Fruit fly (Drosophila melanogaster) whole organism, adult: Measurements from ENCODE around the gene CG14205.
A peak's percentile ranks its signal among the peaks of the same experiment; 100 is the strongest.

Experiments used
- CG11617 ChIP-seq: fragments of 200-800 bp; sonication (Bioruptor generic); optimal IDR thresholded peaks from 2 replicates; lab custom pipeline; 2017; ENCODE audit warnings: mild to moderate bottlenecking, missing biosample characterization, missing genetic modification reagents, missing genetic modification characterization
- CG12768 ChIP-seq: fragments of 200-800 bp; sonication (Bioruptor generic); optimal IDR thresholded peaks from 2 replicates; lab custom pipeline; 2017; ENCODE audit warnings: missing biosample characterization, missing genetic modification characterization, mild to moderate bottlenecking, moderate library complexity, missing genetic modification reagents
- CG14711 ChIP-seq: fragments of 200-800 bp; sonication (Bioruptor generic); optimal IDR thresholded peaks from 2 replicates; lab custom pipeline; 2018; ENCODE audit warnings: missing biosample characterization, mild to moderate bottlenecking, missing genetic modification characterization, moderate library complexity
- CG1620 ChIP-seq: fragments of 200-800 bp; sonication (Bioruptor generic); optimal IDR thresholded peaks from 2 replicates; lab custom pipeline; 2016; ENCODE audit warnings: missing biosample characterization, missing genetic modification characterization
- CG33017 ChIP-seq: fragments of 200-800 bp; sonication (Bioruptor generic); optimal IDR thresholded peaks from 2 replicates; lab custom pipeline; 2018; ENCODE audit warnings: missing biosample characterization, mild to moderate bottlenecking, missing genetic modification characterization, moderate library complexity
- CG5204 ChIP-seq: fragments of 200-800 bp; sonication (Bioruptor generic); optimal IDR thresholded peaks from 2 replicates; lab custom pipeline; 2016; ENCODE audit warnings: missing biosample characterization, missing genetic modification characterization
- CG7045 ChIP-seq: fragments of 200-800 bp; sonication (Bioruptor generic); optimal IDR thresholded peaks from 2 replicates; lab custom pipeline; 2017; ENCODE audit warnings: missing biosample characterization, mild to moderate bottlenecking, missing genetic modification characterization
- CG7101 ChIP-seq: fragments of 200-800 bp; sonication (Bioruptor generic); optimal IDR thresholded peaks from 2 replicates; lab custom pipeline; 2018; ENCODE audit warnings: missing biosample characterization, mild to moderate bottlenecking, missing genetic modification characterization, moderate library complexity
- Clk ChIP-seq: fragments of 200-800 bp; sonication (Bioruptor generic); optimal IDR thresholded peaks from 2 replicates; lab custom pipeline; 2017; ENCODE audit warnings: missing biosample characterization, missing genetic modification characterization
- Crg-1 ChIP-seq: fragments of 200-800 bp; sonication (Bioruptor generic); optimal IDR thresholded peaks from 2 replicates; lab custom pipeline; 2016; ENCODE audit warnings: missing biosample characterization, missing genetic modification characterization
- Hr96 ChIP-seq: fragments of 200-800 bp; sonication (Bioruptor generic); optimal IDR thresholded peaks from 2 replicates; lab custom pipeline; 2016; ENCODE audit warnings: missing biosample characterization, missing genetic modification characterization
- Mnt ChIP-seq: fragments of 200-800 bp; sonication (Bioruptor generic); optimal IDR thresholded peaks from 2 replicates; lab custom pipeline; 2016; ENCODE audit warnings: missing biosample characterization, mild to moderate bottlenecking, missing genetic modification characterization
- bab1 ChIP-seq: fragments of 200-800 bp; sonication (Bioruptor generic); optimal IDR thresholded peaks from 3 replicates; lab custom pipeline; 2019; ENCODE audit warnings: missing biosample characterization, mild to moderate bottlenecking, missing genetic modification characterization, moderate library complexity
- cic ChIP-seq: fragments of 200-800 bp; sonication (Bioruptor generic); optimal IDR thresholded peaks from 2 replicates; lab custom pipeline; 2017; ENCODE audit warnings: missing biosample characterization, mild to moderate bottlenecking, missing genetic modification characterization, moderate library complexity
- cnc ChIP-seq, 2 experiments: fragments of >200 bp; optimal IDR thresholded peaks; 2 replicates each; lab custom pipeline; 2017
- kay ChIP-seq: fragments of 200-800 bp; sonication (Bioruptor generic); peaks from one replicate; lab custom pipeline; 2016; ENCODE audit warnings: missing biosample characterization, missing genetic modification characterization, borderline replicate concordance
- ovo ChIP-seq: fragments of 200-800 bp; sonication (Bioruptor generic); optimal IDR thresholded peaks from 2 replicates; lab custom pipeline; 2016; ENCODE audit warnings: missing biosample characterization, missing genetic modification characterization
- pad ChIP-seq: fragments of 200-800 bp; sonication (Bioruptor generic); optimal IDR thresholded peaks from 3 replicates; lab custom pipeline; 2017; ENCODE audit warnings: missing biosample characterization, missing genetic modification characterization, mild to moderate bottlenecking, moderate library complexity, missing genetic modification reagents
- tj ChIP-seq: fragments of 200-800 bp; sonication (Bioruptor generic); optimal IDR thresholded peaks from 3 replicates; lab custom pipeline; 2017; ENCODE audit warnings: missing biosample characterization, mild to moderate bottlenecking, missing genetic modification characterization, moderate library complexity
- toe ChIP-seq: fragments of 200-800 bp; sonication (Bioruptor generic); optimal IDR thresholded peaks from 2 replicates; lab custom pipeline; 2016; ENCODE audit warnings: missing biosample characterization, missing genetic modification characterization

The CG14205 gene

DNA sequence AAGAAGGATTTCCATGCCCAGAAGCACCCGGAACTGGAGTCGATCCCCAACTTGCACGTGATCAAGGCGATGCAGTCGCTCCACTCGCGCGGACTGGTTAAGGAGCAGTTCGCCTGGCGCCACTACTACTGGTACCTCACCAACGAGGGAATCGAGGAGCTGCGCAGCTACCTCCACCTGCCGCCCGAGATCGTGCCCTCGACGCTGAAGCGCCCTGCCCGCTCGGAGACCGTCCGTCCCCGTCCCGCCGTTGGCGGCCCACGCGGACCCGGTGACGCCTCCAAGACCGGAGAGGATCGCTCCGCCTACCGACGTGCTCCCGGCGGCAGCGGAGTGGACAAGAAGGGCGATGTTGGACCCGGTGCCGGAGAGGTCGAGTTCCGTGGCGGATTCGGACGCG lies 6.1 kb downstream of the CG14205 start:
- TF ChIP-seq kay (GFP tag; lab: Kevin White, UChicago): no peak
- no peak for TF ChIP-seq bab1
- no peak for TF ChIP-seq cic (GFP tag; lab: Kevin White, UChicago)

dm6 chrX:19601644-19602043 lies 9.2 kb downstream of the CG14205 start, which contains the start of gene CG14220:
Gene CG14220, minus strand, starts transcription at chrX:19601851.
- TF ChIP-seq CG1620 (GFP tag; lab: Kevin White, UChicago) (peak; percentile 8), Mnt (GFP tag; lab: Kevin White, UChicago) (peak; percentile 57), Clk (GFP tag; lab: Kevin White, UChicago) (no peak), CG7101 (peak; percentile 36), Hr96 (GFP tag; lab: Kevin White, UChicago) (no peak), toe (GFP tag; lab: Kevin White, UChicago) (no peak), tj (GFP tag; lab: Kevin White, UChicago) (peak; percentile 42), CG5204 (GFP tag; lab: Kevin White, UChicago) (no peak), pad (GFP tag; lab: Kevin White, UChicago) (peak; percentile 11), ovo (GFP tag; lab: Kevin White, UChicago) (peak; percentile 10), CG33017 (tag; lab: Kevin White, UChicago) (no peak), CG14711 (tag; lab: Kevin White, UChicago) (peak; percentile 94), CG7045 (GFP tag; lab: Kevin White, UChicago) (no peak), kay (GFP tag; lab: Kevin White, UChicago) (no peak), CG11617 (GFP tag; lab: Kevin White, UChicago) (no peak), CG12768 (GFP tag; lab: Kevin White, UChicago) (no peak), cnc (optimal IDR thresholded peaks at IDR 0.05; lab: Kevin White, UChicago) (no peak), Crg-1 (GFP tag; lab: Kevin White, UChicago) (peak; percentile 23), bab1 (peak; percentile 49), cic (GFP tag; lab: Kevin White, UChicago) (peak; percentile 29)

dm6 chrX:19602483-19602882 lies 10.1 kb downstream of the CG14205 start:
- TF ChIP-seq Mnt (GFP tag; lab: Kevin White, UChicago) (no peak), ovo (GFP tag; lab: Kevin White, UChicago) (no peak), cnc (optimal IDR thresholded peaks at IDR 0.05; lab: Kevin White, UChicago) (no peak), pad (GFP tag; lab: Kevin White, UChicago) (no peak), CG12768 (GFP tag; lab: Kevin White, UChicago) (no peak), bab1 (no peak), Hr96 (GFP tag; lab: Kevin White, UChicago) (no peak), kay (GFP tag; lab: Kevin White, UChicago) (no peak), CG11617 (GFP tag; lab: Kevin White, UChicago) (no peak), CG5204 (GFP tag; lab: Kevin White, UChicago) (no peak), CG1620 (GFP tag; lab: Kevin White, UChicago) (no peak), CG33017 (tag; lab: Kevin White, UChicago) (no peak), cic (GFP tag; lab: Kevin White, UChicago) (no peak), Clk (GFP tag; lab: Kevin White, UChicago) (no peak), CG7045 (GFP tag; lab: Kevin White, UChicago) (no peak)

dm6 chrX:19603953-19604352 lies 11.5 kb downstream of the CG14205 start:
- TF ChIP-seq CG33017 (tag; lab: Kevin White, UChicago): no peak
- TF ChIP-seq CG7045 (GFP tag; lab: Kevin White, UChicago): peak; percentile 14
- TF ChIP-seq CG5204 (GFP tag; lab: Kevin White, UChicago): peak; percentile 2
- TF ChIP-seq bab1: no peak

DNA sequence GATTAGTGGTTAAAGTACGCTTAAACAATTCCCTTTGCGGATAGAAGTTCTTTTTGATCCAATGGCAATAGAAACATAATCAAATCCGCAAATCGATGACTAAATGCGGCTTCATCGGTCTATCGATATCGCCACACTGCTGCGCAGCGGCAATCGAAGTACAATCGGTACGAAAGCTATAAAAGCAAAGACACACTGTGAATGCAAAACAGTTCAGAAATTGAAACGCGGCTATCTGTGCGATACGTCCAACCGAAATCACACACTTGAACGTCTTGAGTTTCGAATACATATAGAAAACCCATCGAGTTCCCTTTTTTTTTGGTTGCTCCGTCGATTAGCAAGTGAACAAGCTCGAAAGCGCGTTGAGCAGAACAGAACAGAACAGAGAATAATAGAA lies 12.6 kb downstream of the CG14205 start, which contains the start of gene CG14207:
Gene CG14207, plus strand, starts transcription at position 203 of the 400 bp plus-strand sequence.
- TF ChIP-seq kay (GFP tag; lab: Kevin White, UChicago) (no peak), pad (GFP tag; lab: Kevin White, UChicago) (no peak), CG7101 (peak; percentile 44), Crg-1 (GFP tag; lab: Kevin White, UChicago) (peak; percentile 16), CG33017 (tag; lab: Kevin White, UChicago) (no peak), CG12768 (GFP tag; lab: Kevin White, UChicago) (peak; percentile 17), CG5204 (GFP tag; lab: Kevin White, UChicago) (no peak), CG7045 (GFP tag; lab: Kevin White, UChicago) (no peak), bab1 (peak; percentile 68), Clk (GFP tag; lab: Kevin White, UChicago) (no peak), CG14711 (tag; lab: Kevin White, UChicago) (no peak), tj (GFP tag; lab: Kevin White, UChicago) (peak; percentile 20), cic (GFP tag; lab: Kevin White, UChicago) (peak; percentile 16), cnc (optimal IDR thresholded peaks at IDR 0.05; lab: Kevin White, UChicago) (no peak), CG11617 (GFP tag; lab: Kevin White, UChicago) (no peak), CG1620 (GFP tag; lab: Kevin White, UChicago) (peak; percentile 55), Hr96 (GFP tag; lab: Kevin White, UChicago) (no peak), ovo (GFP tag; lab: Kevin White, UChicago) (peak; percentile 7), Mnt (GFP tag; lab: Kevin White, UChicago) (peak; percentile 59), toe (GFP tag; lab: Kevin White, UChicago) (no peak)

- peak; percentile 96 for TF ChIP-seq ovo (GFP tag; lab: Kevin White, UChicago)
- no peak for TF ChIP-seq CG12768 (GFP tag; lab: Kevin White, UChicago)
- no peak for TF ChIP-seq Clk (GFP tag; lab: Kevin White, UChicago)
- peak; percentile 51 for TF ChIP-seq pad (GFP tag; lab: Kevin White, UChicago)
These were observed 13.5 kb downstream of the CG14205 start for dm6 chrX:19605915-19606314.
